Fruit fly (Drosophila melanogaster) whole organism, prepupa: ENCODE results near the gene mew.

ENCODE experiments used
- CG32006 ChIP-seq: fragments of 200-800 bp; sonication (Bioruptor generic); optimal IDR thresholded peaks from 3 replicates; lab custom pipeline; 2017; ENCODE audit warnings: missing biosample characterization, mild to moderate bottlenecking, missing genetic modification characterization
- OdsH ChIP-seq: fragments of 200-800 bp; sonication (Bioruptor generic); optimal IDR thresholded peaks from 3 replicates; lab custom pipeline; 2016; ENCODE audit warnings: missing biosample characterization, missing genetic modification characterization
- Sox102F ChIP-seq: fragments of 200-800 bp; sonication (Bioruptor generic); optimal IDR thresholded peaks from 2 replicates; lab custom pipeline; 2016; ENCODE audit warnings: missing biosample characterization, mild to moderate bottlenecking, missing genetic modification characterization
- fd59A ChIP-seq: fragments of 200-800 bp; sonication (Bioruptor generic); optimal IDR thresholded peaks from 2 replicates; lab custom pipeline; 2017; ENCODE audit warnings: missing biosample characterization, mild to moderate bottlenecking, missing genetic modification characterization, missing genetic modification reagents
- fd85E ChIP-seq: fragments of 200-800 bp; sonication (Bioruptor generic); optimal IDR thresholded peaks from 3 replicates; lab custom pipeline; 2016; ENCODE audit warnings: missing biosample characterization, missing genetic modification characterization
- spab ChIP-seq: fragments of 200-800 bp; sonication (Bioruptor generic); optimal IDR thresholded peaks from 2 replicates; lab custom pipeline; 2017; ENCODE audit warnings: missing biosample characterization, mild to moderate bottlenecking, missing genetic modification characterization, missing genetic modification reagents
- svp ChIP-seq: fragments of 200-800 bp; sonication (Bioruptor generic); peaks from one replicate; lab custom pipeline; 2016; ENCODE audit warnings: missing biosample characterization, missing genetic modification characterization

DNA sequence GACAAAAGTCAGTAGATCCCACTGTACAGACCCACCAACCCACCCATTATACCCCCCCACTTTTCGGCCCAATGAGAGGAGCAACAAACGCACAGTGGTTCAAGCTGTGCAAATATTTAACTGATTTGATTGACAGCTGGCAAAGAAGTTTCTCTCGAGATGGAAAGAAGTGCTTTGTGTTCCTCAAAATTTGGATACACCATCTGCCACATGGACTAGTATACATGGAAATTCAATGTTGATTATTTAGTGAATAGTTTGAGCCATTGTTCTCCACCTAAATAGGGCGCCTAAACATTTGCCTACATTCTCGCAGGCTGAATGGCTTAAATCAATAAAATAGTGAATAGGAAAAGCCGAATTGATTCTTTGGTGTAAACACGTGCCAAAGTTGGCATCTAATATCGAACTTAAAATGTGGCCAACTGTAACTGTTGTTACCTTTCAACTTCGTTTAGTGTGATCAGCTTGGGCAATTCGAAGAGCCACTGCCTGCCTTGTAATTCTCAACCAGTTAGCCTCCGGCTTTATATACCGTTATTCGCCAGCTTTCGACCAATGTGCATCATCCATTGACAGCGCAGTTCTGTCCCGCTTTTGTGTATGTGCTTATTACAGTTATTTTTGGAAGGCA is 23.1 kb upstream of the mew start:
- TF ChIP-seq OdsH (GFP tag; lab: Kevin White, UChicago) (no peak), fd85E (GFP tag; lab: Kevin White, UChicago) (no peak), fd59A (GFP tag; lab: Kevin White, UChicago) (no peak), svp (GFP tag; lab: Kevin White, UChicago) (peak; percentile 62), CG32006 (peak; percentile 9), Sox102F (GFP tag; lab: Kevin White, UChicago) (no peak), spab (GFP tag; lab: Kevin White, UChicago) (no peak)
